Fruit fly (Drosophila melanogaster) whole organism, pupa: ENCODE data around the gene RhoGAP18B.

Experiments
- CG10348 ChIP-seq: fragments of 200-800 bp; sonication (Bioruptor generic); IDR thresholded peaks from 2 replicates; pipeline ENCODE4 v1.3.6; 2022; ENCODE audit warnings: missing biosample characterization, missing genetic modification characterization
- CG15710 ChIP-seq: fragments of 200-800 bp; sonication (Bioruptor generic); optimal IDR thresholded peaks from 2 replicates; lab custom pipeline; 2018; ENCODE audit warnings: missing biosample characterization, mild to moderate bottlenecking, missing genetic modification characterization, moderate library complexity
- CG17806 ChIP-seq: fragments of 200-800 bp; sonication (Bioruptor generic); optimal IDR thresholded peaks from 2 replicates; lab custom pipeline; 2018; ENCODE audit warnings: missing biosample characterization, mild to moderate bottlenecking, missing genetic modification characterization, moderate library complexity
- CG9948 ChIP-seq: fragments of 200-800 bp; sonication (Bioruptor generic); optimal IDR thresholded peaks from 2 replicates; lab custom pipeline; 2018; ENCODE audit warnings: missing biosample characterization, mild to moderate bottlenecking, missing genetic modification characterization, moderate library complexity
- D1 ChIP-seq: fragments of 200-800 bp; sonication (Bioruptor generic); optimal IDR thresholded peaks from 2 replicates; lab custom pipeline; 2018; ENCODE audit warnings: missing biosample characterization, mild to moderate bottlenecking, missing genetic modification characterization, moderate library complexity
- Ets98B ChIP-seq: fragments of 200-800 bp; sonication (Bioruptor generic); IDR thresholded peaks from 2 replicates; pipeline ENCODE4 v1.3.6; 2022; ENCODE audit warnings: missing biosample characterization, missing genetic modification characterization
- Pif1A ChIP-seq: fragments of 200-800 bp; sonication (Bioruptor generic); optimal IDR thresholded peaks from 3 replicates; lab custom pipeline; 2016; ENCODE audit warnings: missing biosample characterization, missing genetic modification characterization
- Snoo ChIP-seq: fragments of 200-800 bp; sonication (Bioruptor generic); optimal IDR thresholded peaks from 3 replicates; lab custom pipeline; 2017; ENCODE audit warnings: missing biosample characterization, mild to moderate bottlenecking, missing genetic modification characterization, inconsistent platforms
- gl ChIP-seq: fragments of 200-800 bp; sonication (Bioruptor generic); optimal IDR thresholded peaks from 2 replicates; lab custom pipeline; 2018; ENCODE audit warnings: missing biosample characterization, mild to moderate bottlenecking, missing genetic modification characterization

dm6 chrX:19212954-19213353 is 46.1 kb upstream of the RhoGAP18B start, which contains the start of gene Mur18B:
- TF ChIP-seq Snoo (tag; lab: Kevin White, UChicago) (no peak), CG15710 (tag; lab: Kevin White, UChicago) (no peak), Ets98B (GFP tag; lab: Robert Waterston, UW) (no peak), Pif1A (GFP tag; lab: Kevin White, UChicago) (no peak), CG9948 (tag; lab: Kevin White, UChicago) (no peak), CG10348 (GFP tag; lab: Robert Waterston, UW) (no peak), gl (tag; lab: Kevin White, UChicago) (no peak), CG17806 (tag; lab: Kevin White, UChicago) (no peak), D1 (tag; lab: Kevin White, UChicago) (no peak)
